Worm (Caenorhabditis elegans): ENCODE results near the gene T20B5.2.

DNA sequence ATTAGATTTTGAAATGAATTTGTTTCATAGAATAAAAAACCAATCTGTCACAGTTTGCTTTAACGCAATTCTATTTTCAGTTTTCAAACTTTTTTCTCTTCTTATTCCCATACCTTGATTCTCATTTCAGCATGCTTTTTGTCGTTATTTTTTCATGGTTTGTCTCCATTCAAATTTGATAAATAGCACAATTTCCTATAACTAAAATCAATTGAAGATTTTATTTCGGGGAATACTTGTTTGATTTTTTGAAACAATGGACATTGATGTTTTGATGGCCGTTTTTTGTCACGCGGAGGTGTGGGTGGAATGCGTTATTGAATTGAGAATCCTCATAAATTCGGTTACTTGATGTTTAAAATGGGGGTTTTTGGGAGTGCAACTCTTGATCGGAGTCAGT, 47.9 kb upstream of the T20B5.2 start, which contains the start of gene B0416.11:
- TF ChIP-seq nhr-179 (tag; optimal IDR thresholded peaks at IDR 0.05) (no peak), nhr-27 (tag; optimal IDR thresholded peaks at IDR 0.05) (no peak), hmg-1.2 (GFP tag; IDR thresholded peaks at IDR 0.05) (no peak), B0019.2 (GFP tag; conservative IDR thresholded peaks at IDR 0.05) (no peak)
